Worm (Caenorhabditis elegans) whole organism, young adult: Measurements from ENCODE around the gene tat-3.

Experiments
- B0019.2 ChIP-seq: fragments of 200-800 bp; sonication (Bioruptor generic); conservative IDR thresholded peaks from 2 replicates; pipeline ENCODE4 v1.3.6; 2022; ENCODE audit warnings: missing genetic modification reagents, missing genetic modification characterization, missing compliant biosample characterization
- B0261.1 ChIP-seq: sonication (generic microtip); optimal IDR thresholded peaks from 2 replicates; lab custom pipeline; 2016; ENCODE audit warnings: mild to moderate bottlenecking, missing genetic modification characterization, moderate library complexity, missing compliant biosample characterization
- C17E4.6 ChIP-seq: fragments of 200-800 bp; sonication (Bioruptor generic); IDR thresholded peaks from 2 replicates; pipeline ENCODE4 v1.3.6; 2022; ENCODE audit warnings: missing genetic modification reagents, missing genetic modification characterization, missing compliant biosample characterization
- D2030.7 ChIP-seq: fragments of 200-800 bp; sonication (Bioruptor generic); IDR thresholded peaks from 2 replicates; pipeline ENCODE4 v1.3.6; 2022; ENCODE audit warnings: missing genetic modification reagents, missing genetic modification characterization, missing compliant biosample characterization
- F23B12.7 ChIP-seq: sonication (generic microtip); optimal IDR thresholded peaks from 2 replicates; lab custom pipeline; 2017; ENCODE audit warnings: missing genetic modification characterization, mild to moderate bottlenecking, missing compliant biosample characterization, antibody characterized with exemption, moderate library complexity; ENCODE audit not compliant: insufficient read depth
- F39B2.1 ChIP-seq: fragments of 200-800 bp; sonication (Bioruptor generic); IDR thresholded peaks from 2 replicates; pipeline ENCODE4 v1.3.6; 2022; ENCODE audit warnings: missing genetic modification reagents, missing genetic modification characterization, missing compliant biosample characterization
- K12H6.12 ChIP-seq: fragments of 200-800 bp; sonication (Bioruptor generic); optimal IDR thresholded peaks from 2 replicates; lab custom pipeline; 2018; ENCODE audit warnings: mild to moderate bottlenecking, missing genetic modification characterization, missing compliant biosample characterization
- T26A5.8 ChIP-seq: sonication (generic microtip); optimal IDR thresholded peaks from 2 replicates; lab custom pipeline; 2016; ENCODE audit warnings: missing genetic modification characterization, missing compliant biosample characterization
- athp-1 ChIP-seq: sonication (generic microtip); optimal IDR thresholded peaks from 2 replicates; lab custom pipeline; 2017; ENCODE audit warnings: mild to moderate bottlenecking, missing genetic modification characterization, missing compliant biosample characterization
- ccch-3 ChIP-seq: fragments of 200-800 bp; sonication (Bioruptor generic); optimal IDR thresholded peaks from 2 replicates; lab custom pipeline; 2018; ENCODE audit warnings: mild to moderate bottlenecking, missing genetic modification characterization, missing compliant biosample characterization
- cebp-1 ChIP-seq, 2 experiments: fragments of 200-800 bp in 1 of 2; sonication (Bioruptor generic) in 1 of 2; sonication (generic microtip) in 1 of 2; IDR thresholded peaks in 1 of 2; optimal IDR thresholded peaks in 1 of 2; 2 replicates each; pipeline versions ENCODE4 v1.3.6 to Lab custom; 2017 to 2022; ENCODE audit warnings: missing compliant biosample characterization in 2 of 2, missing genetic modification characterization in 2 of 2, mild to moderate bottlenecking in 1 of 2, missing genetic modification reagents in 1 of 2, moderate library complexity in 1 of 2
- cebp-2 ChIP-seq: fragments of 200-800 bp; sonication (Bioruptor generic); IDR thresholded peaks from 2 replicates; pipeline ENCODE4 v1.3.6; 2022; ENCODE audit warnings: missing genetic modification characterization, missing compliant biosample characterization
- die-1 ChIP-seq: sonication (generic microtip); optimal IDR thresholded peaks from 2 replicates; lab custom pipeline; 2016; ENCODE audit warnings: missing genotype, mild to moderate bottlenecking, missing genetic modification characterization, missing compliant biosample characterization
- dox-1 ChIP-seq: fragments of 200-800 bp; sonication (Bioruptor generic); IDR thresholded peaks from 2 replicates; pipeline ENCODE4 v1.3.6; 2022; ENCODE audit warnings: missing genetic modification reagents, missing genetic modification characterization, missing compliant biosample characterization
- dpl-1 ChIP-seq: fragments of 150-350 bp; optimal IDR thresholded peaks from 2 replicates; lab custom pipeline; 2014; ENCODE audit warnings: missing biosample characterization, missing genetic modification reagents, missing genetic modification characterization
- efl-1 ChIP-seq: fragments of 150-350 bp; optimal IDR thresholded peaks from 2 replicates; lab custom pipeline; 2014; ENCODE audit warnings: missing biosample characterization, missing genetic modification reagents, missing genetic modification characterization
- egl-18 ChIP-seq: fragments of 200-800 bp; sonication (Bioruptor generic); IDR thresholded peaks from 2 replicates; pipeline ENCODE4 v1.3.6; 2022; ENCODE audit warnings: missing genetic modification reagents, missing genetic modification characterization, missing compliant biosample characterization
- egrh-3 ChIP-seq: fragments of 200-800 bp; sonication (Bioruptor generic); IDR thresholded peaks from 2 replicates; pipeline ENCODE4 v1.3.6; 2022; ENCODE audit warnings: missing genetic modification reagents, missing genetic modification characterization, missing compliant biosample characterization
- ekl-4 ChIP-seq: fragments of 200-800 bp; sonication (Bioruptor generic); IDR thresholded peaks from 2 replicates; pipeline ENCODE4 v1.3.6; 2022; ENCODE audit warnings: missing genetic modification reagents, missing genetic modification characterization, missing compliant biosample characterization
- hrde-1 ChIP-seq: sonication (generic microtip); optimal IDR thresholded peaks from 2 replicates; lab custom pipeline; 2016; ENCODE audit warnings: missing genetic modification characterization, mild to moderate bottlenecking, missing compliant biosample characterization, moderate library complexity, missing genotype, missing genetic modification reagents, borderline replicate concordance
- let-526 ChIP-seq: fragments of 200-800 bp; sonication (Bioruptor generic); IDR thresholded peaks from 2 replicates; pipeline ENCODE4 v1.3.6; 2022; ENCODE audit warnings: missing genetic modification reagents, missing genetic modification characterization, missing compliant biosample characterization
- let-607 ChIP-seq, 2 experiments: fragments of 200-800 bp in 1 of 2; sonication (Bioruptor generic) in 1 of 2; sonication (generic microtip) in 1 of 2; optimal IDR thresholded peaks; 2 replicates each; lab custom pipeline; 2016 to 2018; ENCODE audit warnings: mild to moderate bottlenecking in 2 of 2, missing compliant biosample characterization in 2 of 2, missing genetic modification characterization in 2 of 2, moderate library complexity in 2 of 2, missing genotype in 1 of 2
- lin-26 ChIP-seq: fragments of 200-800 bp; sonication (Bioruptor generic); IDR thresholded peaks from 2 replicates; pipeline ENCODE4 v1.3.6; 2022; ENCODE audit warnings: missing genetic modification reagents, missing genetic modification characterization, missing compliant biosample characterization
- lin-54 ChIP-seq: fragments of 200-800 bp; sonication (Bioruptor generic); optimal IDR thresholded peaks from 2 replicates; lab custom pipeline; 2018; ENCODE audit warnings: mild to moderate bottlenecking, missing genetic modification characterization, missing compliant biosample characterization
- lir-1 ChIP-seq: fragments of 200-800 bp; sonication (Bioruptor generic); conservative IDR thresholded peaks from 2 replicates; pipeline ENCODE4 v1.3.6; 2022; ENCODE audit warnings: missing genetic modification reagents, missing genetic modification characterization, missing compliant biosample characterization
- madf-3 ChIP-seq: fragments of 200-800 bp; sonication (Bioruptor generic); IDR thresholded peaks from 2 replicates; pipeline ENCODE4 v1.3.6; 2022; ENCODE audit warnings: missing genetic modification reagents, missing genetic modification characterization, missing compliant biosample characterization
- madf-6 ChIP-seq: fragments of 200-800 bp; sonication (Bioruptor generic); IDR thresholded peaks from 2 replicates; pipeline ENCODE4 v1.3.6; 2022; ENCODE audit warnings: missing genetic modification reagents, missing genetic modification characterization, missing compliant biosample characterization
- mcd-1 ChIP-seq: fragments of 200-800 bp; sonication (Bioruptor generic); IDR thresholded peaks from 2 replicates; pipeline ENCODE4 v1.3.6; 2022; ENCODE audit warnings: missing genetic modification reagents, missing genetic modification characterization, missing compliant biosample characterization
- mes-4 ChIP-seq: sonication (generic microtip); optimal IDR thresholded peaks from 2 replicates; lab custom pipeline; 2016; ENCODE audit warnings: missing genotype, missing genetic modification characterization, missing compliant biosample characterization
- nfya-2 ChIP-seq: fragments of 200-800 bp; sonication (Bioruptor generic); IDR thresholded peaks from 2 replicates; pipeline ENCODE4 v1.3.6; 2022; ENCODE audit warnings: missing genetic modification reagents, missing genetic modification characterization, missing compliant biosample characterization
- nfyb-1 ChIP-seq: fragments of 200-800 bp; sonication (Bioruptor generic); IDR thresholded peaks from 2 replicates; pipeline ENCODE4 v1.3.6; 2022; ENCODE audit warnings: missing genetic modification reagents, missing genetic modification characterization, missing compliant biosample characterization
- pha-4 ChIP-seq: fragments of 150-350 bp; sonication (generic microtip); optimal IDR thresholded peaks from 2 replicates; lab custom pipeline; 2014; ENCODE audit warnings: missing biosample characterization, missing genetic modification reagents, missing genetic modification characterization
- rec-8 ChIP-seq, 2 experiments: sonication (generic microtip); optimal IDR thresholded peaks; 2 replicates each; lab custom pipeline; 2016; ENCODE audit warnings: mild to moderate bottlenecking in 2 of 2, missing genetic modification characterization in 2 of 2, missing genetic modification reagents in 2 of 2, missing genotype in 2 of 2, missing biosample characterization in 1 of 2, missing compliant biosample characterization in 1 of 2, moderate library complexity in 1 of 2
- repo-1 ChIP-seq: sonication (generic microtip); optimal IDR thresholded peaks from 2 replicates; lab custom pipeline; 2017; ENCODE audit warnings: mild to moderate bottlenecking, missing genetic modification characterization, missing compliant biosample characterization
- sea-2 ChIP-seq: fragments of 200-800 bp; sonication (Bioruptor generic); IDR thresholded peaks from 2 replicates; pipeline ENCODE4 v1.3.6; 2022; ENCODE audit warnings: missing genetic modification characterization, missing compliant biosample characterization
- snpc-1.1 ChIP-seq: sonication (generic microtip); optimal IDR thresholded peaks from 2 replicates; lab custom pipeline; 2017; ENCODE audit warnings: missing genetic modification characterization, mild to moderate bottlenecking, missing compliant biosample characterization, antibody characterized with exemption, moderate library complexity, missing genotype, missing genetic modification reagents; ENCODE audit not compliant: insufficient read depth
- snpc-3.4 ChIP-seq: sonication (generic microtip); optimal IDR thresholded peaks from 2 replicates; lab custom pipeline; 2017; ENCODE audit warnings: missing genetic modification characterization, mild to moderate bottlenecking, missing compliant biosample characterization, antibody characterized with exemption, moderate library complexity, missing genotype, missing genetic modification reagents
- snpc-4 ChIP-seq, 5 experiments: fragments of 150-350 bp in 1 of 5; sonication (generic microtip) in 4 of 5; optimal IDR thresholded peaks; 2 replicates each; lab custom pipeline; 2014 to 2018; ENCODE audit warnings: missing genetic modification characterization in 5 of 5, missing biosample characterization in 3 of 5, antibody characterized with exemption in 2 of 5, mild to moderate bottlenecking in 2 of 5, missing compliant biosample characterization in 2 of 5, missing genotype in 2 of 5, moderate library complexity in 2 of 5, missing genetic modification reagents in 1 of 5
- sptf-2 ChIP-seq: fragments of 200-800 bp; sonication (Bioruptor generic); optimal IDR thresholded peaks from 2 replicates; lab custom pipeline; 2018; ENCODE audit warnings: mild to moderate bottlenecking, missing genetic modification characterization, missing compliant biosample characterization
- tbp1 ChIP-seq: fragments of 200-800 bp; sonication (Bioruptor generic); optimal IDR thresholded peaks from 2 replicates; lab custom pipeline; 2018; ENCODE audit warnings: mild to moderate bottlenecking, missing genetic modification characterization, missing compliant biosample characterization
- tlf-1 ChIP-seq: fragments of 200-800 bp; sonication (Bioruptor generic); optimal IDR thresholded peaks from 2 replicates; lab custom pipeline; 2018; ENCODE audit warnings: mild to moderate bottlenecking, missing genetic modification characterization, missing compliant biosample characterization
- xnd-1 ChIP-seq: sonication (generic microtip); optimal IDR thresholded peaks from 2 replicates; lab custom pipeline; 2016; ENCODE audit warnings: missing genotype, missing genetic modification reagents, missing genetic modification characterization, missing compliant biosample characterization
- ztf-18 ChIP-seq: sonication (generic microtip); optimal IDR thresholded peaks from 2 replicates; lab custom pipeline; 2016; ENCODE audit warnings: missing genotype, mild to moderate bottlenecking, missing genetic modification characterization, missing compliant biosample characterization
- ztf-25 ChIP-seq: fragments of 200-800 bp; sonication (Bioruptor generic); IDR thresholded peaks from 2 replicates; pipeline ENCODE4 v1.3.6; 2022; ENCODE audit warnings: missing genetic modification reagents, missing genetic modification characterization, missing compliant biosample characterization
- ztf-26 ChIP-seq: sonication (generic microtip); optimal IDR thresholded peaks from 2 replicates; lab custom pipeline; 2017; ENCODE audit warnings: missing genetic modification characterization, missing compliant biosample characterization
- ztf-6 ChIP-seq: fragments of 200-800 bp; sonication (Bioruptor generic); IDR thresholded peaks from 2 replicates; pipeline ENCODE4 v1.3.6; 2022; ENCODE audit warnings: missing genetic modification reagents, missing genetic modification characterization, missing compliant biosample characterization

Gene tat-3

ce11 chrIII:10746406-10746807 is 15.9 kb upstream of the tat-3 start (continued):
- peak; percentile 6 for TF ChIP-seq dpl-1 (GFP tag; lab: Kevin White, UChicago)
- no peak for TF ChIP-seq lir-1
- peak; percentile 32 for TF ChIP-seq F23B12.7 (tag; lab: Kevin White, UChicago)
- peak; percentile 89 for TF ChIP-seq ekl-4
- peak; percentile 84 for TF ChIP-seq madf-3 (GFP tag; lab: Robert Waterston, UW)
- TF ChIP-seq lin-26 (GFP tag; lab: Robert Waterston, UW), result peak; percentile 87
- no peak for TF ChIP-seq ccch-3
- no peak for TF ChIP-seq cebp-1 (GFP tag; IDR thresholded peaks at IDR 0.05; lab: Robert Waterston, UW)
- TF ChIP-seq cebp-1 (tag; optimal IDR thresholded peaks at IDR 0.05; lab: Kevin White, UChicago), result peak; percentile 61
- TF ChIP-seq rec-8 (tag; optimal IDR thresholded peaks at IDR 0.05; lab: Kevin White, UChicago), result peak; percentile 64 to 77
- TF ChIP-seq K12H6.12 (tag; lab: Kevin White, UChicago), result no peak
- TF ChIP-seq repo-1 (tag; lab: Kevin White, UChicago), result peak; percentile 1
- TF ChIP-seq T26A5.8, result peak; percentile 91
- no peak for TF ChIP-seq ztf-26 (tag; lab: Kevin White, UChicago)
- peak; percentile 62 for TF ChIP-seq snpc-1.1 (tag; lab: Kevin White, UChicago)
- peak; percentile 18 for TF ChIP-seq mes-4 (tag; lab: Kevin White, UChicago)
- no peak for TF ChIP-seq let-526
- TF ChIP-seq snpc-4 (GFP tag; optimal IDR thresholded peaks at IDR 0.05; lab: Kevin White, UChicago), result no peak
- peak in 1 of 4 experiments; percentile 56 for TF ChIP-seq snpc-4 (tag; optimal IDR thresholded peaks at IDR 0.05; lab: Kevin White, UChicago)
- TF ChIP-seq C17E4.6 (GFP tag; lab: Robert Waterston, UW), result peak; percentile 74
- no peak for TF ChIP-seq pha-4 (tag; lab: Kevin White, UChicago)
- no peak for TF ChIP-seq sea-2 (GFP tag; lab: Robert Waterston, UW)
- no peak for TF ChIP-seq B0261.1 (tag; lab: Kevin White, UChicago)
- peak; percentile 82 for TF ChIP-seq F39B2.1 (GFP tag; lab: Robert Waterston, UW)
- no peak for TF ChIP-seq egl-18
- TF ChIP-seq efl-1 (GFP tag; lab: Kevin White, UChicago), result peak; percentile 62
- TF ChIP-seq mcd-1, result peak; percentile 37
- peak; percentile 68 for TF ChIP-seq xnd-1 (tag; lab: Kevin White, UChicago)
- peak; percentile 11; the same call in 1 of the 2 replicates for TF ChIP-seq ztf-25 (GFP tag; lab: Robert Waterston, UW)
- peak; percentile 85 for TF ChIP-seq athp-1 (tag; lab: Kevin White, UChicago)
- TF ChIP-seq nfyb-1, result peak; percentile 80
- TF ChIP-seq lin-54 (GFP tag; lab: Kevin White, UChicago), result peak; percentile 76
- no peak for TF ChIP-seq sptf-2 (GFP tag; lab: Kevin White, UChicago)
- TF ChIP-seq B0019.2 (GFP tag; lab: Robert Waterston, UW), result peak; percentile 51; the same call in 1 of the 2 replicates
- no peak for TF ChIP-seq let-607 (tag; optimal IDR thresholded peaks at IDR 0.05; lab: Kevin White, UChicago)
- TF ChIP-seq snpc-3.4 (tag; lab: Kevin White, UChicago), result peak; percentile 91
- TF ChIP-seq tbp1 (GFP tag; lab: Kevin White, UChicago), result peak; percentile 52
- TF ChIP-seq hrde-1 (tag; lab: Kevin White, UChicago), result peak; percentile 98
- TF ChIP-seq egrh-3 (GFP tag; lab: Robert Waterston, UW), result 0 out of 2 replicates have a peak, but pooled peaks have one; percentile 7
- TF ChIP-seq ztf-18, result peak; percentile 70
- TF ChIP-seq dox-1 (GFP tag; lab: Robert Waterston, UW), result peak; percentile 38; the same call in 1 of the 2 replicates
- TF ChIP-seq cebp-2 (GFP tag; lab: Robert Waterston, UW), result 0 out of 2 replicates have a peak, but pooled peaks have one; percentile 49
- peak; percentile 80 for TF ChIP-seq die-1 (tag; lab: Kevin White, UChicago)
- peak; percentile 90 for TF ChIP-seq tlf-1
- TF ChIP-seq madf-6, result peak; percentile 86
- no peak for TF ChIP-seq ztf-6 (GFP tag; lab: Robert Waterston, UW)
- TF ChIP-seq D2030.7 (GFP tag; lab: Robert Waterston, UW), result peak; percentile 77
- TF ChIP-seq nfya-2 (GFP tag; lab: Robert Waterston, UW), result peak; percentile 45; the same call in 1 of the 2 replicates
